Worm (Caenorhabditis elegans) whole organism, L4 larva: ENCODE measurements around the gene T23G7.2.

Experiments used
- F44E2.7 ChIP-seq: fragments of 200-800 bp; sonication (Bioruptor generic); IDR thresholded peaks from 2 replicates; pipeline ENCODE4 v2.1.2; 2022; ENCODE audit warnings: missing genetic modification characterization, missing compliant biosample characterization
- R02D3.7 ChIP-seq: fragments of 150-350 bp; sonication (generic microtip); optimal IDR thresholded peaks from 3 replicates; lab custom pipeline; 2014; ENCODE audit warnings: missing biosample characterization, missing genetic modification characterization
- T20F7.1 ChIP-seq: fragments of 200-800 bp; sonication (Bioruptor generic); optimal IDR thresholded peaks from 2 replicates; lab custom pipeline; 2018; ENCODE audit warnings: mild to moderate bottlenecking, missing genetic modification characterization, missing compliant biosample characterization
- Y48G9A.11 ChIP-seq: fragments of 200-800 bp; sonication (Bioruptor generic); IDR thresholded peaks from 2 replicates; pipeline ENCODE4 v1.3.6; 2022; ENCODE audit warnings: missing genetic modification reagents, missing genetic modification characterization, missing compliant biosample characterization
- Y5F2A.4 ChIP-seq: fragments of 200-800 bp; sonication (Bioruptor generic); optimal IDR thresholded peaks from 2 replicates; lab custom pipeline; 2018; ENCODE audit warnings: mild to moderate bottlenecking, missing genetic modification characterization, missing compliant biosample characterization
- ZK337.2 ChIP-seq: fragments of 200-800 bp; sonication (Bioruptor generic); IDR thresholded peaks from 2 replicates; pipeline ENCODE4 v1.3.6; 2022; ENCODE audit warnings: missing genetic modification reagents, missing genetic modification characterization, missing compliant biosample characterization
- ceh-20 ChIP-seq: fragments of 200-800 bp; sonication (Bioruptor generic); IDR thresholded peaks from 2 replicates; pipeline ENCODE4 v1.3.6; 2022; ENCODE audit warnings: missing genetic modification reagents, missing genetic modification characterization, missing compliant biosample characterization
- ceh-44 ChIP-seq: fragments of 200-800 bp; sonication (Bioruptor generic); IDR thresholded peaks from 2 replicates; pipeline ENCODE4 v1.3.6; 2022; ENCODE audit warnings: missing genetic modification reagents, missing genetic modification characterization, missing compliant biosample characterization
- ceh-62 ChIP-seq: sonication (generic microtip); optimal IDR thresholded peaks from 2 replicates; lab custom pipeline; 2017; ENCODE audit warnings: missing biosample characterization, missing genetic modification characterization
- ces-1 ChIP-seq: fragments of 150-350 bp; sonication (generic microtip); optimal IDR thresholded peaks from 4 replicates; lab custom pipeline; 2014; ENCODE audit warnings: missing biosample characterization, missing genetic modification reagents, missing genetic modification characterization
- daf-16 ChIP-seq, 3 experiments: sonication (generic microtip); optimal IDR thresholded peaks; 2 replicates each; lab custom pipeline; 2016 to 2017; ENCODE audit warnings: missing genetic modification characterization in 3 of 3, missing genetic modification reagents in 3 of 3, mild to moderate bottlenecking in 2 of 3, missing compliant biosample characterization in 2 of 3, missing biosample characterization in 1 of 3, moderate library complexity in 1 of 3
- duxl-1 ChIP-seq: sonication (generic microtip); optimal IDR thresholded peaks from 2 replicates; lab custom pipeline; 2016; ENCODE audit warnings: mild to moderate bottlenecking, missing genetic modification characterization, moderate library complexity, missing compliant biosample characterization; ENCODE audit not compliant: poor library complexity
- dve-1 ChIP-seq: sonication (generic microtip); optimal IDR thresholded peaks from 2 replicates; lab custom pipeline; 2017; ENCODE audit warnings: antibody characterized with exemption, mild to moderate bottlenecking, missing genetic modification characterization, missing compliant biosample characterization; ENCODE audit not compliant: insufficient read depth
- egl-27 ChIP-seq: sonication (generic microtip); optimal IDR thresholded peaks from 3 replicates; lab custom pipeline; 2017; ENCODE audit warnings: missing biosample characterization, missing genetic modification reagents, missing genetic modification characterization
- egl-43 ChIP-seq: fragments of 200-800 bp; sonication (Bioruptor generic); IDR thresholded peaks from 2 replicates; pipeline ENCODE4 v1.3.6; 2022; ENCODE audit warnings: missing genetic modification reagents, missing genetic modification characterization, missing compliant biosample characterization
- hlh-11 ChIP-seq: fragments of 200-800 bp; sonication (Bioruptor generic); optimal IDR thresholded peaks from 2 replicates; lab custom pipeline; 2018; ENCODE audit warnings: mild to moderate bottlenecking, missing genetic modification characterization, missing compliant biosample characterization
- hmg-1.1 ChIP-seq: fragments of 200-800 bp; sonication (Bioruptor generic); IDR thresholded peaks from 2 replicates; pipeline ENCODE4 v1.3.6; 2022; ENCODE audit warnings: missing genetic modification reagents, missing genetic modification characterization, missing compliant biosample characterization
- lim-7 ChIP-seq: fragments of 200-800 bp; sonication (Bioruptor generic); IDR thresholded peaks from 2 replicates; pipeline ENCODE4 v1.3.6; 2022; ENCODE audit warnings: missing genetic modification characterization, missing compliant biosample characterization
- lin-15B ChIP-seq: fragments of 150-350 bp; sonication (generic microtip); optimal IDR thresholded peaks from 3 replicates; lab custom pipeline; 2014; ENCODE audit warnings: missing biosample characterization, missing genetic modification characterization
- lsy-2 ChIP-seq, 2 experiments: fragments of 150-350 bp in 1 of 2; sonication (generic microtip) in 1 of 2; optimal IDR thresholded peaks; 2 replicates each; lab custom pipeline; 2014 to 2017; ENCODE audit warnings: missing biosample characterization in 2 of 2, missing genetic modification characterization in 2 of 2
- mes-2 ChIP-seq: sonication (generic microtip); optimal IDR thresholded peaks from 2 replicates; lab custom pipeline; 2016; ENCODE audit warnings: missing genotype, mild to moderate bottlenecking, missing genetic modification characterization, missing compliant biosample characterization; ENCODE audit not compliant: poor library complexity, severe bottlenecking
- nhr-25 ChIP-seq: sonication (generic microtip); optimal IDR thresholded peaks from 2 replicates; lab custom pipeline; 2017; ENCODE audit warnings: missing genetic modification characterization, mild to moderate bottlenecking, missing compliant biosample characterization, antibody characterized with exemption, moderate library complexity, borderline replicate concordance; ENCODE audit not compliant: insufficient read depth
- nhr-28 ChIP-seq: fragments of 150-350 bp; optimal IDR thresholded peaks from 2 replicates; lab custom pipeline; 2014; ENCODE audit warnings: missing biosample characterization, missing genetic modification characterization
- nhr-41 ChIP-seq: fragments of 200-800 bp; sonication (Bioruptor generic); IDR thresholded peaks from 2 replicates; pipeline ENCODE4 v1.3.6; 2022; ENCODE audit warnings: missing genetic modification reagents, missing genetic modification characterization, missing compliant biosample characterization
- nhr-6 ChIP-seq: fragments of 150-350 bp; optimal IDR thresholded peaks from 2 replicates; lab custom pipeline; 2014; ENCODE audit warnings: missing biosample characterization, missing genetic modification characterization
- nhr-77 ChIP-seq: fragments of 150-350 bp; optimal IDR thresholded peaks from 2 replicates; lab custom pipeline; 2014; ENCODE audit warnings: missing biosample characterization, missing genetic modification characterization
- pha-4 ChIP-seq, 2 experiments: fragments of 150-350 bp in 1 of 2; fragments of 200-800 bp in 1 of 2; sonication (Bioruptor generic) in 1 of 2; IDR thresholded peaks in 1 of 2; optimal IDR thresholded peaks in 1 of 2; 2 replicates each; pipeline versions ENCODE4 v1.3.6 to Lab custom; 2014 to 2022; ENCODE audit warnings: missing genetic modification characterization in 2 of 2, missing genetic modification reagents in 2 of 2, missing biosample characterization in 1 of 2, missing compliant biosample characterization in 1 of 2
- pqm-1 ChIP-seq: sonication (generic microtip); optimal IDR thresholded peaks from 2 replicates; lab custom pipeline; 2017; ENCODE audit warnings: missing biosample characterization, missing genetic modification characterization
- rbr-2 ChIP-seq: sonication (generic microtip); optimal IDR thresholded peaks from 2 replicates; lab custom pipeline; 2016; ENCODE audit warnings: missing genotype, missing genetic modification characterization, missing compliant biosample characterization
- unc-62 ChIP-seq, 3 experiments: fragments of 150-350 bp in 1 of 3; sonication (generic microtip); optimal IDR thresholded peaks in 2 of 3; peaks in 1 of 3; 1 replicate in 1 of 3; 2 replicates in 2 of 3; lab custom pipeline; 2014 to 2017; ENCODE audit warnings: missing biosample characterization in 3 of 3, missing genetic modification characterization in 3 of 3, missing genetic modification reagents in 3 of 3, missing genotype in 1 of 3

The T23G7.2 gene

ce11 chrII:9188380-9188779 is 15.6 kb upstream of the T23G7.2 start, which contains the start of gene sym-2:
sym-2 (minus strand) TSS chrII:9188480.
- no peak for TF ChIP-seq lin-15B (tag; lab: Kevin White, UChicago)
- TF ChIP-seq F44E2.7 (GFP tag; lab: Robert Waterston, UW), result no peak
- no peak for TF ChIP-seq ceh-20 (GFP tag; lab: Robert Waterston, UW)
- no peak for TF ChIP-seq hmg-1.1 (GFP tag; lab: Robert Waterston, UW)
- no peak for TF ChIP-seq R02D3.7 (tag; lab: Kevin White, UChicago)
- no peak for TF ChIP-seq ceh-44 (GFP tag; lab: Robert Waterston, UW)
- TF ChIP-seq ceh-62 (tag; lab: Kevin White, UChicago), result no peak

- no peak for TF ChIP-seq pqm-1 (tag; lab: Kevin White, UChicago)
- TF ChIP-seq duxl-1 (tag; lab: Kevin White, UChicago), result no peak
- no peak for TF ChIP-seq pha-4 (GFP tag; IDR thresholded peaks at IDR 0.05; lab: Robert Waterston, UW)
- peak; percentile 87 for TF ChIP-seq pha-4 (tag; optimal IDR thresholded peaks at IDR 0.05; lab: Kevin White, UChicago)
- TF ChIP-seq unc-62 (GFP tag; optimal IDR thresholded peaks at IDR 0.05 in 1 of 2; lab: Kevin White, UChicago), result peak in 1 of 2 experiments; percentile 58
- no peak for TF ChIP-seq unc-62 (tag; optimal IDR thresholded peaks at IDR 0.05; lab: Kevin White, UChicago)
- no peak for TF ChIP-seq nhr-41 (GFP tag; lab: Robert Waterston, UW)
- peak; percentile 29 for TF ChIP-seq nhr-6 (tag; lab: Kevin White, UChicago)
Observed at ce11 chrII:9185915-9186314, 13.2 kb upstream of the T23G7.2 start.

ce11 chrII:9181155-9181554 is 8.4 kb upstream of the T23G7.2 start:
- TF ChIP-seq pqm-1 (tag; lab: Kevin White, UChicago), result peak; percentile 85
- peak; percentile 4 for TF ChIP-seq mes-2
- TF ChIP-seq ZK337.2 (GFP tag; lab: Robert Waterston, UW), result no peak
- no peak for TF ChIP-seq duxl-1 (tag; lab: Kevin White, UChicago)
- TF ChIP-seq dve-1 (tag; lab: Kevin White, UChicago), result peak; percentile 41
- TF ChIP-seq hlh-11 (tag; lab: Kevin White, UChicago), result peak; percentile 26
- TF ChIP-seq nhr-28 (tag; lab: Kevin White, UChicago), result peak; percentile 65
- TF ChIP-seq daf-16 (GFP tag; optimal IDR thresholded peaks at IDR 0.05; lab: Kevin White, UChicago), result no peak
- peak; percentile 48 for TF ChIP-seq daf-16 (tag; optimal IDR thresholded peaks at IDR 0.05; lab: Kevin White, UChicago)
- TF ChIP-seq, all 104 proteins: peak for 6

- TF ChIP-seq unc-62 (GFP tag; optimal IDR thresholded peaks at IDR 0.05 in 1 of 2; lab: Kevin White, UChicago) (peak in 1 of 2 experiments; percentile 78), unc-62 (tag; optimal IDR thresholded peaks at IDR 0.05; lab: Kevin White, UChicago) (no peak), daf-16 (GFP tag; optimal IDR thresholded peaks at IDR 0.05; lab: Kevin White, UChicago) (no peak), daf-16 (tag; optimal IDR thresholded peaks at IDR 0.05; lab: Kevin White, UChicago) (no peak)
- TF ChIP-seq, all 104 proteins: peak for 1
Observed at ce11 chrII:9178811-9179210, 6.1 kb upstream of the T23G7.2 start.

- TF ChIP-seq daf-16 (GFP tag; optimal IDR thresholded peaks at IDR 0.05; lab: Kevin White, UChicago) (no peak), daf-16 (tag; optimal IDR thresholded peaks at IDR 0.05; lab: Kevin White, UChicago) (peak; percentile 46), rbr-2 (tag; lab: Kevin White, UChicago) (no peak), dve-1 (tag; lab: Kevin White, UChicago) (peak; percentile 15), ces-1 (GFP tag; lab: Kevin White, UChicago) (no peak), nhr-28 (tag; lab: Kevin White, UChicago) (no peak), Y5F2A.4 (no peak), egl-43 (no peak), lsy-2 (tag; optimal IDR thresholded peaks at IDR 0.05; lab: Kevin White, UChicago) (peak in 1 of 2 experiments; percentile 72), nhr-25 (no peak), Y48G9A.11 (GFP tag; lab: Robert Waterston, UW) (peak; percentile 91), mes-2 (peak; percentile 78), lim-7 (GFP tag; lab: Robert Waterston, UW) (no peak), T20F7.1 (GFP tag; lab: Kevin White, UChicago) (peak; percentile 98), nhr-77 (no peak), egl-27 (tag; lab: Kevin White, UChicago) (no peak)
- TF ChIP-seq, all 104 proteins: peak for 6
Observed at ce11 chrII:9177080-9177479, 4.3 kb upstream of the T23G7.2 start, which contains the start of the genes sec-5 and pir-1. sec-5 (minus strand) TSS chrII:9177152. pir-1 (plus strand) TSS chrII:9177300.
